Worm (Caenorhabditis elegans) whole organism, midembryonic: Measurements from ENCODE around the gene F53E4.2.
A peak's percentile ranks its signal among the peaks of the same experiment; 100 is the strongest.

Experiments used
- T22C8.4 ChIP-seq: fragments of 200-800 bp; sonication (Bioruptor generic); IDR thresholded peaks from 2 replicates; pipeline ENCODE4 v1.3.6; 2022; ENCODE audit warnings: missing genetic modification characterization, missing compliant biosample characterization
- cog-1 ChIP-seq: sonication (generic microtip); optimal IDR thresholded peaks from 2 replicates; lab custom pipeline; 2016; ENCODE audit warnings: missing genetic modification characterization, missing compliant biosample characterization
- flt-1 ChIP-seq: fragments of 200-800 bp; sonication (Bioruptor generic); IDR thresholded peaks from 2 replicates; pipeline ENCODE4 v1.3.6; 2022; ENCODE audit warnings: missing genetic modification characterization, missing compliant biosample characterization
- klf-2 ChIP-seq: fragments of 200-800 bp; sonication (Bioruptor generic); conservative IDR thresholded peaks from 2 replicates; pipeline ENCODE4 v1.3.6; 2022; ENCODE audit warnings: missing genetic modification reagents, missing genetic modification characterization, missing compliant biosample characterization
- med-1 ChIP-seq: sonication (generic microtip); optimal IDR thresholded peaks from 2 replicates; lab custom pipeline; 2017; ENCODE audit warnings: missing genetic modification characterization, mild to moderate bottlenecking, missing compliant biosample characterization, antibody characterized with exemption, missing genetic modification reagents; ENCODE audit not compliant: insufficient read depth
- ref-1 ChIP-seq: fragments of 200-800 bp; sonication (Bioruptor generic); conservative IDR thresholded peaks from 2 replicates; pipeline ENCODE4 v1.3.6; 2022; ENCODE audit warnings: missing genetic modification reagents, missing genetic modification characterization, missing compliant biosample characterization
- tab-1 ChIP-seq: fragments of 200-800 bp; sonication (Bioruptor generic); IDR thresholded peaks from 2 replicates; pipeline ENCODE4 v1.3.6; 2022; ENCODE audit warnings: missing genetic modification characterization, missing compliant biosample characterization
- ztf-23 ChIP-seq: fragments of 200-800 bp; sonication (Bioruptor generic); IDR thresholded peaks from 2 replicates; pipeline ENCODE4 v1.3.6; 2022; ENCODE audit warnings: missing genetic modification reagents, missing genetic modification characterization, missing compliant biosample characterization
- ztf-29 ChIP-seq: fragments of 200-800 bp; sonication (Bioruptor generic); IDR thresholded peaks from 2 replicates; pipeline ENCODE4 v1.3.6; 2022; ENCODE audit warnings: missing genetic modification reagents, missing genetic modification characterization, missing compliant biosample characterization

Gene F53E4.2

ce11 chrV:15654124-15654523, at the start of gene F53E4.2:
TSS of gene F53E4.2 (plus strand) at chrV:15654424.
- TF ChIP-seq T22C8.4 (GFP tag; lab: Robert Waterston, UW): no peak
- no peak for TF ChIP-seq cog-1 (tag; lab: Kevin White, UChicago)
- no peak for TF ChIP-seq tab-1 (GFP tag; lab: Robert Waterston, UW)
- no peak for TF ChIP-seq flt-1 (GFP tag; lab: Robert Waterston, UW)
- no peak for TF ChIP-seq klf-2 (GFP tag; lab: Robert Waterston, UW)
- no peak for TF ChIP-seq ztf-23 (GFP tag; lab: Robert Waterston, UW)
- no peak for TF ChIP-seq ztf-29 (GFP tag; lab: Robert Waterston, UW)
- no peak for TF ChIP-seq med-1
- TF ChIP-seq ref-1 (GFP tag; lab: Robert Waterston, UW): no peak

- no peak for TF ChIP-seq med-1
- TF ChIP-seq ztf-23 (GFP tag; lab: Robert Waterston, UW): no peak
- no peak for TF ChIP-seq ztf-29 (GFP tag; lab: Robert Waterston, UW)
- no peak for TF ChIP-seq flt-1 (GFP tag; lab: Robert Waterston, UW)
- no peak for TF ChIP-seq tab-1 (GFP tag; lab: Robert Waterston, UW)
- no peak for TF ChIP-seq ref-1 (GFP tag; lab: Robert Waterston, UW)
- TF ChIP-seq T22C8.4 (GFP tag; lab: Robert Waterston, UW): no peak
- TF ChIP-seq klf-2 (GFP tag; lab: Robert Waterston, UW): no peak
- TF ChIP-seq cog-1 (tag; lab: Kevin White, UChicago): no peak
Measured at ce11 chrV:15605045-15605444, 49.2 kb upstream of the F53E4.2 start, which contains the start of gene fbxa-154. TSS of gene fbxa-154 (minus strand) at chrV:15605145.

DNA sequence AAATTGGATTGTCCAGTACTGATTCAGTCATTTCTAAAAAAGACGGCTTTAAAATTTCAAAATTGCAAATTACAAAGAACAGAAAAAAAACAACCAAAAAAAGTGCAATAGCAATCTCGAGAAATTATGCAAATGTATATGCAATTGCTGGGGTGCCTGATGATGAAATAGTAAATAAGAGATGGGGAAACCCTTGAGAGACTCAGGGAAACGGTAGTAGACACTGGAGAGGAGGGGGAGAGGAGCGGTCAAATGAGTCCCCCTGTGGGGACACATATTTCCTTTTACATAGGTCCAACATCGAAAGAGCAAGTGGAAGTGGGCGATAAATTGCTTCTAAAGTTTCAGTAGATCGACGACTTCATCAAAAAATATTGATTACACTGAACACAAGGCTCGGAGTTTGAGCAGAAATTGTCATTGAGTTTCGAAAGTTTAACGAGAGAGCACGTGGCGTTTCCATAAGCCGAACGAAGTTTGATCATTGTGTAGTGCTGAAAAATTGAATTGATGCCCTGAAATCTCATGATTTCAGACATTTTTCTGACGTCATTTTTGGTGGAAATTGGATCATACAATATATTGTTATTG, 43.8 kb upstream of the F53E4.2 start, which contains the start of the genes fbxa-153 and str-12:
Gene fbxa-153, minus strand, starts transcription at position 35 of the 591 bp plus-strand sequence.
Gene str-12, plus strand, starts transcription at position 541 of the 591 bp plus-strand sequence.
- TF ChIP-seq cog-1 (tag; lab: Kevin White, UChicago): peak; percentile 22
- no peak for TF ChIP-seq T22C8.4 (GFP tag; lab: Robert Waterston, UW)
- no peak for TF ChIP-seq tab-1 (GFP tag; lab: Robert Waterston, UW)
- no peak for TF ChIP-seq ztf-23 (GFP tag; lab: Robert Waterston, UW)
- TF ChIP-seq flt-1 (GFP tag; lab: Robert Waterston, UW): peak; percentile 45

ce11 chrV:15612886-15613285, 41.3 kb upstream of the F53E4.2 start, which contains the start of gene str-263:
TSS of gene str-263 (plus strand) at chrV:15613186.
- TF ChIP-seq ref-1 (GFP tag; lab: Robert Waterston, UW) (no peak), klf-2 (GFP tag; lab: Robert Waterston, UW) (no peak), cog-1 (tag; lab: Kevin White, UChicago) (no peak), ztf-29 (GFP tag; lab: Robert Waterston, UW) (no peak), ztf-23 (GFP tag; lab: Robert Waterston, UW) (no peak), flt-1 (GFP tag; lab: Robert Waterston, UW) (no peak), tab-1 (GFP tag; lab: Robert Waterston, UW) (no peak), med-1 (no peak), T22C8.4 (GFP tag; lab: Robert Waterston, UW) (no peak)

ce11 chrV:15614534-15614933, 39.7 kb upstream of the F53E4.2 start:
- TF ChIP-seq ref-1 (GFP tag; lab: Robert Waterston, UW): no peak

DNA sequence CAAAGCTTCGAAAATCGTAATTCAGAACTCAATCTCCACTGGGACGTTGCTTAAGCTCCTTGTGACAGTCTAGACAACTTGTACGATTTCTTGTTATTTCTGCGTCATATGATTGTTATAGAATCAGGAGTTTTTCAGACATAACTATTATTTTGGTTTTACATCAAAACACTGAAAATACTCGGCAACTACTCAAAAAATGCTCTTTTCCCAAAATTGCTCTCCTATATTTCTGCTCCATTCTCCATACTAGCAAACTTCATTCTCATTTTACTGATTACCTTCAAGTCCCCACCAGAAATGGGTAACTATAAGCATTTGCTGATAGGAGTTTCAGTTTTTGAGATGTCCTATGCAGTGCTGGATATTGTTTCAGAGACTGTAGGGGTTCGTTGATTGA, 32.7 kb upstream of the F53E4.2 start, which contains the start of gene C55A1.1:
Gene C55A1.1, plus strand, starts transcription at position 301 of the 400 bp plus-strand sequence.
- TF ChIP-seq klf-2 (GFP tag; lab: Robert Waterston, UW): no peak
- no peak for TF ChIP-seq flt-1 (GFP tag; lab: Robert Waterston, UW)
- no peak for TF ChIP-seq ztf-29 (GFP tag; lab: Robert Waterston, UW)
- TF ChIP-seq med-1: no peak
- TF ChIP-seq ztf-23 (GFP tag; lab: Robert Waterston, UW): no peak
- no peak for TF ChIP-seq ref-1 (GFP tag; lab: Robert Waterston, UW)
- no peak for TF ChIP-seq T22C8.4 (GFP tag; lab: Robert Waterston, UW)
- TF ChIP-seq tab-1 (GFP tag; lab: Robert Waterston, UW): no peak
- no peak for TF ChIP-seq cog-1 (tag; lab: Kevin White, UChicago)

- TF ChIP-seq cog-1 (tag; lab: Kevin White, UChicago) (no peak), tab-1 (GFP tag; lab: Robert Waterston, UW) (no peak), flt-1 (GFP tag; lab: Robert Waterston, UW) (no peak), T22C8.4 (GFP tag; lab: Robert Waterston, UW) (no peak), ref-1 (GFP tag; lab: Robert Waterston, UW) (no peak), med-1 (no peak), ztf-23 (GFP tag; lab: Robert Waterston, UW) (no peak), ztf-29 (GFP tag; lab: Robert Waterston, UW) (no peak), klf-2 (GFP tag; lab: Robert Waterston, UW) (no peak)
Measured at ce11 chrV:15625561-15625960, 28.7 kb upstream of the F53E4.2 start, which contains the start of gene C55A1.11. TSS of gene C55A1.11 (plus strand) at chrV:15625861.

DNA sequence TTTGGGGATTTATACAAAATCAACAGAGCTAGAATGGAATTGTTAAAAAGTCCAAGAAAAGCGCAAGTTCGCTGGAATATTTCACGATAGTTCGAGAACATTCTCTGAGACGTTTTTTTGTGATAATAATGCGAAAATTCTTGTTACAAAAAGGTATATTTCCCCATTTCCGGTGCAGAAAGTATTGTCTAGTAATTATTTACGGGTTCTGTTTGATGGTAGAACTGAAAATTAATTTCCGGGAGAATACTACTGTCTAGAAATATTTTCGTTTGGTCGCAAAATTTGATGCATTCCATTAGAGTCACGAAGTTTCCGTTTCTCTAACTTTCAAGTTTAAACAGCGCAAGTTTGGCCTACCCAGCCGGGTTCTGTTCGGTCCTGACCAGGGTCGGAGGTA, 24.7 kb upstream of the F53E4.2 start, which contains the start of gene str-248:
Gene str-248, minus strand, starts transcription at position 101 of the 400 bp plus-strand sequence.
- no peak for TF ChIP-seq flt-1 (GFP tag; lab: Robert Waterston, UW)
- no peak for TF ChIP-seq ztf-23 (GFP tag; lab: Robert Waterston, UW)
- no peak for TF ChIP-seq klf-2 (GFP tag; lab: Robert Waterston, UW)
- TF ChIP-seq cog-1 (tag; lab: Kevin White, UChicago): no peak
- TF ChIP-seq ref-1 (GFP tag; lab: Robert Waterston, UW): no peak
- no peak for TF ChIP-seq T22C8.4 (GFP tag; lab: Robert Waterston, UW)

- no peak for TF ChIP-seq flt-1 (GFP tag; lab: Robert Waterston, UW)
- no peak for TF ChIP-seq med-1
- no peak for TF ChIP-seq tab-1 (GFP tag; lab: Robert Waterston, UW)
- TF ChIP-seq cog-1 (tag; lab: Kevin White, UChicago): no peak
- TF ChIP-seq ztf-23 (GFP tag; lab: Robert Waterston, UW): no peak
- no peak for TF ChIP-seq ztf-29 (GFP tag; lab: Robert Waterston, UW)
- TF ChIP-seq T22C8.4 (GFP tag; lab: Robert Waterston, UW): no peak
- no peak for TF ChIP-seq klf-2 (GFP tag; lab: Robert Waterston, UW)
Measured at ce11 chrV:15638853-15639252, 15.4 kb upstream of the F53E4.2 start, which contains the start of gene srz-44. TSS of gene srz-44 (minus strand) at chrV:15638953.
